Worm (Caenorhabditis elegans): ENCODE measurements around the gene str-93.

Gene str-93

DNA sequence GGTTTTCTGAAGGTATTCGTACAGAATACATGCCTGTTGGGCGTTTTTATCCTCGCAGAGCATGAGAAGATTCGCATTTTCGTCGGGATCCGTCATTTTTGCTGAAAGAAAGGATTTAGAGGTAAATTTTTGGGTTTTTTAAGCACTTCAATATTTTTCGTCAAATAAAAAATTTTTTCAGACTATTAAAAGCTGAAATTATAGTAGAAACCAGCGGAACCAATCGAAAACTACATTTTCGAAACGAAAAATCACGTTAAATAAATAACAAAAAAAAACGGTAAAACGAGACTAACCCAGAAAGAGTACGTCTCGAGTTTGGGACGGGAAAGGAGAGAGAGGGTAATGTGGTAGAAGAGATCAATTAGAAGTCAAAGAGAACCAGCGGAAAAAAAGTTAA lies 22.8 kb downstream of the str-93 start, which contains the start of gene fbxa-192:
Gene fbxa-192, minus strand, starts transcription at position 101 of the 400 bp plus-strand sequence.
- TF ChIP-seq tra-4 (tag; optimal IDR thresholded peaks at IDR 0.05) (no peak), B0310.2 (tag; optimal IDR thresholded peaks at IDR 0.05) (no peak), ceh-36 (tag; optimal IDR thresholded peaks at IDR 0.05) (no peak), hmbx-1 (tag; optimal IDR thresholded peaks at IDR 0.05) (no peak), ama-1 (optimal IDR thresholded peaks at IDR 0.05) (no peak)

DNA sequence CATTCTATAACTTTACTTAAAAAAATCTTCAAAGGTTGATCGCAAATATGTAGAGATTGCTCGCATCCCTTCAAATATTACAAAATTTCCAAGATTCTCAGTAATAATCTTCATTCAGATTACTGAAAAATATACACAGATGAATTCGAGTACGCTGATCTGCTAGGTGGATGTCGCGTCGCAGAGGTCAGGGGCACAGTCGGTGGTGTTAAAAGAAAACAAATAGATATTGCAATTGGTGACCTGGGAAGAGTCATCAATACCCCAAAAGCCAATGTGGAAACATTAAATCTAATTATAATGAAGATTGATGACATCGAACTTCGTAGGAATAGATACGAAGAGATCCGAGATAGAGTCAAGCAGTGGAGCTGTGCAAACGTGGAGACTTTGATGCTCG lies 44.7 kb downstream of the str-93 start, which contains the start of gene F57G4.10:
Gene F57G4.10, plus strand, starts transcription at position 301 of the 400 bp plus-strand sequence.
- TF ChIP-seq aly-1 (tag; optimal IDR thresholded peaks at IDR 0.05): no peak
- no peak for TF ChIP-seq ama-1 (optimal IDR thresholded peaks at IDR 0.05)
- no peak for TF ChIP-seq F13C5.2 (tag; optimal IDR thresholded peaks at IDR 0.05)
- TF ChIP-seq scrt-1 (GFP tag; IDR thresholded peaks at IDR 0.05): no peak
- TF ChIP-seq hmbx-1 (tag; optimal IDR thresholded peaks at IDR 0.05): no peak
- TF ChIP-seq tra-4 (tag; optimal IDR thresholded peaks at IDR 0.05): no peak
- TF ChIP-seq flt-1 (GFP tag; IDR thresholded peaks at IDR 0.05): no peak
- no peak for TF ChIP-seq ceh-13 (GFP tag; optimal IDR thresholded peaks at IDR 0.05)
- no peak for TF ChIP-seq ets-7 (tag; optimal IDR thresholded peaks at IDR 0.05)
- no peak for TF ChIP-seq ceh-36 (tag; optimal IDR thresholded peaks at IDR 0.05)
- no peak for TF ChIP-seq pes-1 (GFP tag; IDR thresholded peaks at IDR 0.05)
- TF ChIP-seq sea-1 (GFP tag; conservative IDR thresholded peaks at IDR 0.05): no peak
- TF ChIP-seq B0310.2 (tag; optimal IDR thresholded peaks at IDR 0.05): no peak
- no peak for TF ChIP-seq tbx-11 (GFP tag; IDR thresholded peaks at IDR 0.05)
- TF ChIP-seq hnd-1 (tag; optimal IDR thresholded peaks at IDR 0.05): no peak
- TF ChIP-seq tbx-37 (GFP tag; conservative IDR thresholded peaks at IDR 0.05): no peak
- TF ChIP-seq hmg-4 (GFP tag; optimal IDR thresholded peaks at IDR 0.05): no peak

DNA sequence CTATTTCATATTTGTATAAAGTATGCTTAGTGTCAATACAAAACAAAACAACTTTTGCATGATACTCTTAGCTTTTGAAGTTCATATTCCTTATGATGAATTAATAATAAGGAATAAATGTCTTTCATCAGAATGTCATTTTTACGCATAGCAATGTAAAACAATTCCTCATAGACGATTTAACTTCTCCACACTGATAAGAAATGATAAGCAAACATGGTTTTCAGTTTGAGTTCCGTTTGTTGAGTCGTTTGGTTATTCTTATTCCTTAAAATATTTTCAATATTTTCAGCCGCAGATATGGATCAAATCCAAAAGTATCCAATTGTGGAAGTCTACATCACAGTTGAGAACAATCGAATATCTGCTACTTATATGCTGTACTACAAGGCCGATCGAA lies 48.3 kb downstream of the str-93 start, which contains the start of gene F57G4.11:
Gene F57G4.11, plus strand, starts transcription at position 301 of the 400 bp plus-strand sequence.
- TF ChIP-seq F13C5.2 (tag; optimal IDR thresholded peaks at IDR 0.05): no peak
- TF ChIP-seq tra-4 (tag; optimal IDR thresholded peaks at IDR 0.05): no peak
- no peak for TF ChIP-seq ceh-13 (GFP tag; optimal IDR thresholded peaks at IDR 0.05)
- TF ChIP-seq ets-7 (tag; optimal IDR thresholded peaks at IDR 0.05): no peak
- TF ChIP-seq ama-1 (optimal IDR thresholded peaks at IDR 0.05): no peak
- TF ChIP-seq hmg-4 (GFP tag; optimal IDR thresholded peaks at IDR 0.05): no peak
- TF ChIP-seq B0310.2 (tag; optimal IDR thresholded peaks at IDR 0.05): no peak
- no peak for TF ChIP-seq flt-1 (GFP tag; IDR thresholded peaks at IDR 0.05)
- no peak for TF ChIP-seq tbx-11 (GFP tag; IDR thresholded peaks at IDR 0.05)
- TF ChIP-seq tbx-37 (GFP tag; conservative IDR thresholded peaks at IDR 0.05): no peak
- TF ChIP-seq pes-1 (GFP tag; IDR thresholded peaks at IDR 0.05): no peak
- no peak for TF ChIP-seq sea-1 (GFP tag; conservative IDR thresholded peaks at IDR 0.05)
- no peak for TF ChIP-seq hnd-1 (tag; optimal IDR thresholded peaks at IDR 0.05)
- TF ChIP-seq ceh-36 (tag; optimal IDR thresholded peaks at IDR 0.05): no peak
- TF ChIP-seq hmbx-1 (tag; optimal IDR thresholded peaks at IDR 0.05): no peak
- TF ChIP-seq scrt-1 (GFP tag; IDR thresholded peaks at IDR 0.05): no peak
- TF ChIP-seq aly-1 (tag; optimal IDR thresholded peaks at IDR 0.05): no peak

DNA sequence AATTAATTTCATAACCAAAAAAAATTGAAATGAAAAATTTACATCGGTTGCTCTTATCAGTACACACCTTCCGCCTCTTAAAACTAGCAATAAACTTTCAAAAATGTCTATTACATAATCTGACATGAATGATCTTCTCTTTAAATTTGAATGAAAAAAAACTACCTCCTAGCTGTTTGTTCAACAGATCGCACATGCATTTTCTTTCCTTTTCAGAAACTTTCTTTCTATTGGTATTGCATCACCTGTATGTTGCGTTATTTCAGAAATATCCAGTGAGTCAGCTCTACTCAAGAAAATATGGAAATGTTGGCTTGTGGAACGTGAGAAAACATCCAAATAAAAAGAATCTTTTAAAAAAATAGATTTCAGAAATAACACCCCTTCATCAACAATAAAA lies 50.0 kb downstream of the str-93 start, which contains the start of gene F57G4.1:
Gene F57G4.1, plus strand, starts transcription at position 301 of the 400 bp plus-strand sequence.
- TF ChIP-seq B0310.2 (tag; optimal IDR thresholded peaks at IDR 0.05): no peak
- no peak for TF ChIP-seq pes-1 (GFP tag; IDR thresholded peaks at IDR 0.05)
- no peak for TF ChIP-seq hnd-1 (tag; optimal IDR thresholded peaks at IDR 0.05)
- no peak for TF ChIP-seq F13C5.2 (tag; optimal IDR thresholded peaks at IDR 0.05)
- no peak for TF ChIP-seq ama-1 (optimal IDR thresholded peaks at IDR 0.05)
- TF ChIP-seq tra-4 (tag; optimal IDR thresholded peaks at IDR 0.05): no peak
- TF ChIP-seq tbx-37 (GFP tag; conservative IDR thresholded peaks at IDR 0.05): no peak
- no peak for TF ChIP-seq ceh-36 (tag; optimal IDR thresholded peaks at IDR 0.05)
- TF ChIP-seq hmg-4 (GFP tag; optimal IDR thresholded peaks at IDR 0.05): no peak
- no peak for TF ChIP-seq aly-1 (tag; optimal IDR thresholded peaks at IDR 0.05)
- no peak for TF ChIP-seq scrt-1 (GFP tag; IDR thresholded peaks at IDR 0.05)

Data from whole organism, early embryonic.